Fruit fly (Drosophila melanogaster) Kc167 (cell line): ENCODE results near the gene comt.

Source experiments
- Sin3A ChIP-seq: fragments of >200 bp; optimal IDR thresholded peaks from 2 replicates; lab custom pipeline; 2018; ENCODE audit warnings: missing external identifiers
- h ChIP-seq: fragments of >200 bp; optimal IDR thresholded peaks from 3 replicates; lab custom pipeline; 2018; ENCODE audit warnings: missing external identifiers
- psq ChIP-seq: fragments of >200 bp; optimal IDR thresholded peaks from 2 replicates; lab custom pipeline; 2017; ENCODE audit warnings: missing external identifiers
- ttk ChIP-seq: sonication (Bioruptor generic); optimal IDR thresholded peaks from 2 replicates; lab custom pipeline; 2017; ENCODE audit warnings: missing external identifiers

dm6 chrX:13219290-13219689 is 39.5 kb upstream of the comt start:
- TF ChIP-seq ttk (lab: Kevin White, UChicago) = no peak
- no peak for TF ChIP-seq Sin3A (lab: Kevin White, UChicago)
- no peak for TF ChIP-seq h
- no peak for TF ChIP-seq psq
